Worm (Caenorhabditis elegans): ENCODE data around the gene ttr-33.

ce11 chrV:7857931-7858330, 20.2 kb upstream of the ttr-33 start, which contains the start of gene C37C3.1:
- TF ChIP-seq nhr-25 (tag; optimal IDR thresholded peaks at IDR 0.05) (peak; percentile 16), pha-4 (tag; optimal IDR thresholded peaks at IDR 0.05) (no peak), snpc-4 (tag; optimal IDR thresholded peaks at IDR 0.05) (no peak), ztf-11 (tag; optimal IDR thresholded peaks at IDR 0.05) (no peak)

Measured in whole organism, L3 larva.